In genomic region chrIII:4461337-4461736, ce11 we compare ENCODE assay signal across 3 worm cellular contexts.
TF ChIP-seq lines count a peak whose summit lies in the region.

No protein-coding gene starts in this region.

TF ChIP-seq in whole organism, L4 larva, 104 proteins besides CTCF, POLR2A, EP300 and RAD21:
- TF ChIP-seq unc-130 (GFP tag; optimal IDR thresholded peaks at IDR 0.05; lab: Kevin White, UChicago) (no peak), attf-4 (tag; optimal IDR thresholded peaks at IDR 0.05; lab: Kevin White, UChicago) (no peak), tag-97 (GFP tag; IDR thresholded peaks at IDR 0.05; lab: Robert Waterston, UW) (no peak), nhr-42 (GFP tag; IDR thresholded peaks at IDR 0.05; lab: Robert Waterston, UW) (no peak), aha-1 (tag; lab: Kevin White, UChicago) (peak; percentile 87)

TF ChIP-seq in whole organism, late embryonic, 69 proteins besides CTCF, POLR2A, EP300 and RAD21:
- TF ChIP-seq syd-9 (tag; optimal IDR thresholded peaks at IDR 0.05; lab: Kevin White, UChicago) (no peak), sox-2 (GFP tag; IDR thresholded peaks at IDR 0.05; lab: Robert Waterston, UW) (no peak), ref-2 (tag; optimal IDR thresholded peaks at IDR 0.05; lab: Kevin White, UChicago) (peak; percentile 73), ahr-1 (tag; optimal IDR thresholded peaks at IDR 0.05; lab: Kevin White, UChicago) (no peak), ceh-19 (GFP tag; optimal IDR thresholded peaks at IDR 0.05; lab: Kevin White, UChicago) (no peak), elt-2 (tag; optimal IDR thresholded peaks at IDR 0.05; lab: Kevin White, UChicago) (no peak), dve-1 (tag; optimal IDR thresholded peaks at IDR 0.05; lab: Kevin White, UChicago) (no peak)

TF ChIP-seq in whole organism, mixed stage, embryonic, 35 proteins besides CTCF, POLR2A, EP300 and RAD21:
- TF ChIP-seq lin-32 (GFP tag; optimal IDR thresholded peaks at IDR 0.05; lab: Kevin White, UChicago) (peak; percentile 91), ztf-11 (tag; optimal IDR thresholded peaks at IDR 0.05; lab: Kevin White, UChicago) (no peak), sptf-1 (tag; optimal IDR thresholded peaks at IDR 0.05; lab: Kevin White, UChicago) (no peak), ceh-43 (GFP tag; optimal IDR thresholded peaks at IDR 0.05; lab: Kevin White, UChicago) (peak; percentile 87), elt-3 (tag; optimal IDR thresholded peaks at IDR 0.05; lab: Kevin White, UChicago) (no peak), mls-2 (tag; optimal IDR thresholded peaks at IDR 0.05; lab: Kevin White, UChicago) (peak; percentile 32), nhr-2 (tag; optimal IDR thresholded peaks at IDR 0.05; lab: Kevin White, UChicago) (peak; percentile 93)
